Worm (Caenorhabditis elegans): ENCODE results near the gene C32B5.18.

The C32B5.18 gene

ce11 chrII:960218-960617 lies at the start of gene C32B5.18, which contains the start of gene C32B5.7:
TSS of gene C32B5.18 (plus strand) at chrII:960518.
TSS of gene C32B5.7 (plus strand) at chrII:960528.
- TF ChIP-seq K09A11.1 (tag; optimal IDR thresholded peaks at IDR 0.05; ENCODE audit: insufficient read depth) (no peak), hlh-8 (tag; optimal IDR thresholded peaks at IDR 0.05) (no peak), ttx-3 (tag; optimal IDR thresholded peaks at IDR 0.05) (no peak), ref-2 (tag; optimal IDR thresholded peaks at IDR 0.05) (no peak), pqm-1 (tag; optimal IDR thresholded peaks at IDR 0.05) (no peak), ceh-24 (tag; optimal IDR thresholded peaks at IDR 0.05) (no peak), K02D7.2 (tag; optimal IDR thresholded peaks at IDR 0.05) (no peak), sdc-2 (tag; optimal IDR thresholded peaks at IDR 0.05) (no peak), ceh-45 (GFP tag; IDR thresholded peaks at IDR 0.05) (no peak), pha-2 (tag; optimal IDR thresholded peaks at IDR 0.05) (no peak), T23F11.4 (GFP tag; optimal IDR thresholded peaks at IDR 0.05) (no peak)

DNA sequence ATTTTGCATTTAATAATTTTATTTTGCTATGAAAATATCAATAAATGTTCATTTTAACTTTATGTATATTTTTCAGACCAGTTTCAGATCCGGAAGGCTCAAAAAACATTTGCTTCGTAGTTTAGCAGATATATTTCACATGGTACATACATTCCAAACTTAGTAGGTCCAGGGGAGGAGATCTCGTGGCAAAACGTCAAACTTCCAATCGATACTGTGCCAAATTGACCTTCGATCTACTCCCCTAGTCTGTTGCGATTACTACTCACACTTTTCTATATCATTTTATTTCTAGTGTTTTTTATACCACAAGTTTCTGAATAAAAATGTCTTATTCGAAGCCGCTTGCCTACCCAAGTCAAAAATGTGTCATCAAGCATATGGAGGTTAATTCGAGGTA lies 48.6 kb upstream of the C32B5.18 start, which contains the start of gene fbxc-31:
TSS of gene fbxc-31 (plus strand) at position 301 of the 400 bp plus-strand sequence.
- TF ChIP-seq pqm-1 (tag; optimal IDR thresholded peaks at IDR 0.05) (no peak), ttx-3 (tag; optimal IDR thresholded peaks at IDR 0.05) (no peak), sdc-2 (tag; optimal IDR thresholded peaks at IDR 0.05) (no peak), rnt-1 (tag; optimal IDR thresholded peaks at IDR 0.05) (no peak), C38D4.7 (GFP tag; optimal IDR thresholded peaks at IDR 0.05) (no peak), Y22D7AL.16 (tag; optimal IDR thresholded peaks at IDR 0.05) (no peak), hlh-15 (tag; optimal IDR thresholded peaks at IDR 0.05) (no peak), gmeb-2 (tag; optimal IDR thresholded peaks at IDR 0.05) (no peak), pros-1 (tag; optimal IDR thresholded peaks at IDR 0.05) (no peak)

DNA sequence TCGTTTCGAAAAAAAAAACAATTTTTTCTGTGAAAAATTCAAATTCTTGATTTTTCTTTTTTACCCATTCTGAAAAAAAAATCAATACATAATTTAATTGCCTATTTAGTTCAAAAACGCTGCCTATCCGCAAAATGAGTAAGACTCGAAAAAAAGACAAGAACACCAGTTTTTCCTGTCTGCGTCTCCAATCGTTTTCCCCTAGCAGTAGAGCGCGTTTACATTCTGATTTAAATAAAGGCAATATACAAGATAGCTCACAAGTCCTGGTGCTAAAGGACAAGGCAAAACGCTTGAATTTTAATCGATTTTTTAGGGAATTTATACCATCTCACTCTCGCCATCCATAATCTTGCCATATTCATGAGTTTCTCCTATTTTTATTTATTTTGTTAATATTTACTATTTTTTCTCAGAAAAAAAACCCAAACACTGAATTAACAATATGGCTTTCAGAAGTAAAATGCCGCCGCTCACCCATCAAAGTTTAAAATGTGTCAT lies 47.0 kb upstream of the C32B5.18 start, which contains the start of gene fbxc-33:
TSS of gene fbxc-33 (plus strand) at position 451 of the 501 bp plus-strand sequence.
- TF ChIP-seq nfya-1 (tag; optimal IDR thresholded peaks at IDR 0.05) = peak; percentile 9
- no peak for TF ChIP-seq npax-4 (tag; optimal IDR thresholded peaks at IDR 0.05)

ce11 chrII:915206-915605 lies 45.1 kb upstream of the C32B5.18 start:
- TF ChIP-seq elt-2 (tag; optimal IDR thresholded peaks at IDR 0.05) (peak; percentile 100), pha-4 (tag; optimal IDR thresholded peaks at IDR 0.05) (no peak), pqm-1 (tag; optimal IDR thresholded peaks at IDR 0.05) (peak; percentile 70), dve-1 (tag; optimal IDR thresholded peaks at IDR 0.05) (peak; percentile 41)

ce11 chrII:915780-916179 lies 44.5 kb upstream of the C32B5.18 start, which contains the start of gene fbxc-29:
TSS of gene fbxc-29 (plus strand) at chrII:916080.
- no peak for TF ChIP-seq npax-4 (tag; optimal IDR thresholded peaks at IDR 0.05)
- no peak for TF ChIP-seq ahr-1 (tag; optimal IDR thresholded peaks at IDR 0.05)
- TF ChIP-seq pag-3 (tag; optimal IDR thresholded peaks at IDR 0.05; ENCODE audit: borderline replicate concordance) = no peak
- TF ChIP-seq elt-2 (tag; optimal IDR thresholded peaks at IDR 0.05) = no peak
- TF ChIP-seq lim-6 (tag; optimal IDR thresholded peaks at IDR 0.05) = no peak
- TF ChIP-seq fkh-10 (GFP tag; optimal IDR thresholded peaks at IDR 0.05) = no peak
- TF ChIP-seq zip-5 (tag; optimal IDR thresholded peaks at IDR 0.05) = no peak
- no peak for TF ChIP-seq K02D7.2 (tag; optimal IDR thresholded peaks at IDR 0.05)
- TF ChIP-seq ttx-3 (tag; optimal IDR thresholded peaks at IDR 0.05) = no peak
- no peak for TF ChIP-seq K09A11.1 (tag; optimal IDR thresholded peaks at IDR 0.05; ENCODE audit: insufficient read depth)
- TF ChIP-seq ceh-14 (tag; optimal IDR thresholded peaks at IDR 0.05) = no peak
- no peak for TF ChIP-seq ceh-45 (GFP tag; IDR thresholded peaks at IDR 0.05)

DNA sequence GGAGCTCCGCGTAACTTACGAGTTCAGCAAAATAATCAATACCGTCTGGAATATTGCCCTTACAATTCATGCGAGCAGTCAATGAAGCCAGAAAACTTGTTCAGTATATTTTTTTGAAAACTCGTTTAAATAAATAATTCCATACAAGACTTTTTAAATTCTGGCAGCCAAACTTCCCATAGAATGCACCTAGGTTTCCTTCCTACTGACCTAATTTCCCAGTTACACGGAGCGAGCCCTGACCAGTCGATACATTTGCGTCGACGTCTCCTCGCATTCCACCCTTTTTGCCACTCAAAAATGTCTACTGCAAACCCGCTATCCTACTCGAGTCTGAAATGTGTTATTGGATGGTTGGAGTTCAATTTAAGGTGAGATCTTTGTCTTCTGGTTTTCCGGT lies 43.0 kb upstream of the C32B5.18 start, which contains the start of gene fbxc-30:
TSS of gene fbxc-30 (plus strand) at position 301 of the 400 bp plus-strand sequence.
- no peak for TF ChIP-seq K02D7.2 (tag; optimal IDR thresholded peaks at IDR 0.05)
- TF ChIP-seq K09A11.1 (tag; optimal IDR thresholded peaks at IDR 0.05; ENCODE audit: insufficient read depth) = no peak
- TF ChIP-seq ceh-2 (tag; optimal IDR thresholded peaks at IDR 0.05) = no peak
- TF ChIP-seq ceh-31 (tag; optimal IDR thresholded peaks at IDR 0.05) = no peak
- TF ChIP-seq pha-4 (tag; optimal IDR thresholded peaks at IDR 0.05) = no peak
- TF ChIP-seq ceh-18 (tag; optimal IDR thresholded peaks at IDR 0.05) = no peak
- TF ChIP-seq ceh-34 (tag; optimal IDR thresholded peaks at IDR 0.05) = no peak
- no peak for TF ChIP-seq ceh-19 (GFP tag; optimal IDR thresholded peaks at IDR 0.05)
- no peak for TF ChIP-seq C08G9.2 (tag; optimal IDR thresholded peaks at IDR 0.05)
- TF ChIP-seq pha-2 (tag; optimal IDR thresholded peaks at IDR 0.05) = no peak
- TF ChIP-seq eyg-1 (tag; optimal IDR thresholded peaks at IDR 0.05) = no peak
- TF ChIP-seq unc-86 (tag; optimal IDR thresholded peaks at IDR 0.05) = no peak
- no peak for TF ChIP-seq tbx-7 (tag; optimal IDR thresholded peaks at IDR 0.05)
- TF ChIP-seq nhr-11 (tag; optimal IDR thresholded peaks at IDR 0.05) = no peak
